Worm (Caenorhabditis elegans) whole organism, early embryonic: ENCODE measurements around the gene dhs-8.

Source experiments
- B0310.2 ChIP-seq: sonication (generic microtip); optimal IDR thresholded peaks from 2 replicates; lab custom pipeline; 2016; ENCODE audit warnings: mild to moderate bottlenecking, missing genetic modification characterization, missing compliant biosample characterization
- F13C5.2 ChIP-seq: sonication (generic microtip); optimal IDR thresholded peaks from 2 replicates; lab custom pipeline; 2017; ENCODE audit warnings: mild to moderate bottlenecking, missing genetic modification characterization, inconsistent platforms, missing compliant biosample characterization
- aly-1 ChIP-seq: sonication (generic microtip); optimal IDR thresholded peaks from 2 replicates; lab custom pipeline; 2016; ENCODE audit warnings: missing genetic modification characterization, missing compliant biosample characterization
- ama-1 ChIP-seq: fragments of 150-350 bp; optimal IDR thresholded peaks from 2 replicates; lab custom pipeline; 2014
- ceh-13 ChIP-seq: fragments of 200-800 bp; sonication (Bioruptor generic); optimal IDR thresholded peaks from 2 replicates; lab custom pipeline; 2018; ENCODE audit warnings: mild to moderate bottlenecking, missing genetic modification characterization, missing compliant biosample characterization
- ceh-36 ChIP-seq: sonication (generic microtip); optimal IDR thresholded peaks from 2 replicates; lab custom pipeline; 2016; ENCODE audit warnings: missing genetic modification characterization, inconsistent platforms, missing compliant biosample characterization
- ets-7 ChIP-seq: sonication (generic microtip); optimal IDR thresholded peaks from 2 replicates; lab custom pipeline; 2016; ENCODE audit warnings: missing genotype, missing genetic modification characterization, missing compliant biosample characterization
- flt-1 ChIP-seq: fragments of 200-800 bp; sonication (Bioruptor generic); IDR thresholded peaks from 2 replicates; pipeline ENCODE4 v1.3.6; 2022; ENCODE audit warnings: missing genetic modification characterization, missing compliant biosample characterization
- hmbx-1 ChIP-seq: sonication (generic microtip); optimal IDR thresholded peaks from 2 replicates; lab custom pipeline; 2016; ENCODE audit warnings: mild to moderate bottlenecking, missing genetic modification characterization, missing compliant biosample characterization
- hmg-4 ChIP-seq: fragments of 200-800 bp; sonication (Bioruptor generic); optimal IDR thresholded peaks from 2 replicates; lab custom pipeline; 2018; ENCODE audit warnings: mild to moderate bottlenecking, missing genetic modification characterization, missing compliant biosample characterization
- hnd-1 ChIP-seq: sonication (generic microtip); optimal IDR thresholded peaks from 2 replicates; lab custom pipeline; 2016; ENCODE audit warnings: missing genetic modification characterization, missing compliant biosample characterization
- pes-1 ChIP-seq: fragments of 200-800 bp; sonication (Bioruptor generic); IDR thresholded peaks from 2 replicates; pipeline ENCODE4 v1.3.6; 2022; ENCODE audit warnings: missing genetic modification reagents, missing genetic modification characterization, missing compliant biosample characterization
- scrt-1 ChIP-seq: fragments of 200-800 bp; sonication (Bioruptor generic); IDR thresholded peaks from 2 replicates; pipeline ENCODE4 v1.3.6; 2022; ENCODE audit warnings: missing genetic modification characterization, missing compliant biosample characterization
- sea-1 ChIP-seq: fragments of 200-800 bp; sonication (Bioruptor generic); conservative IDR thresholded peaks from 2 replicates; pipeline ENCODE4 v1.3.6; 2022; ENCODE audit warnings: missing genetic modification characterization, missing compliant biosample characterization
- tbx-11 ChIP-seq: fragments of 200-800 bp; sonication (Bioruptor generic); IDR thresholded peaks from 2 replicates; pipeline ENCODE4 v1.3.6; 2022; ENCODE audit warnings: missing genetic modification characterization, missing compliant biosample characterization
- tbx-37 ChIP-seq: fragments of 200-800 bp; sonication (Bioruptor generic); conservative IDR thresholded peaks from 2 replicates; pipeline ENCODE4 v1.3.6; 2022; ENCODE audit warnings: missing genetic modification reagents, missing genetic modification characterization, missing compliant biosample characterization
- tra-4 ChIP-seq: sonication (generic microtip); optimal IDR thresholded peaks from 2 replicates; lab custom pipeline; 2017; ENCODE audit warnings: missing genetic modification characterization, missing compliant biosample characterization

Gene dhs-8

ce11 chrII:14497848-14498247 is at the start of gene dhs-8:
Gene dhs-8 (plus strand): TSS chrII:14498026.
- TF ChIP-seq ceh-36 (tag; lab: Kevin White, UChicago), result no peak
- no peak for TF ChIP-seq pes-1 (GFP tag; lab: Robert Waterston, UW)
- TF ChIP-seq aly-1 (tag; lab: Kevin White, UChicago), result no peak
- no peak for TF ChIP-seq scrt-1 (GFP tag; lab: Robert Waterston, UW)
- TF ChIP-seq ama-1, result no peak
- TF ChIP-seq F13C5.2, result no peak
- TF ChIP-seq sea-1, result no peak

- TF ChIP-seq hmbx-1 (tag; lab: Kevin White, UChicago) (no peak), sea-1 (no peak), tbx-11 (GFP tag; lab: Robert Waterston, UW) (no peak), F13C5.2 (no peak), hnd-1 (tag; lab: Kevin White, UChicago) (no peak), hmg-4 (GFP tag; lab: Kevin White, UChicago) (no peak), scrt-1 (GFP tag; lab: Robert Waterston, UW) (no peak), pes-1 (GFP tag; lab: Robert Waterston, UW) (no peak), aly-1 (tag; lab: Kevin White, UChicago) (no peak)
These were observed 45.9 kb upstream of the dhs-8 start for ce11 chrII:14451934-14452333.

- no peak for TF ChIP-seq hmg-4 (GFP tag; lab: Kevin White, UChicago)
- TF ChIP-seq pes-1 (GFP tag; lab: Robert Waterston, UW), result no peak
- no peak for TF ChIP-seq tbx-37
- TF ChIP-seq tbx-11 (GFP tag; lab: Robert Waterston, UW), result no peak
- no peak for TF ChIP-seq hmbx-1 (tag; lab: Kevin White, UChicago)
- no peak for TF ChIP-seq B0310.2 (tag; lab: Kevin White, UChicago)
- no peak for TF ChIP-seq sea-1
These were observed 42.5 kb upstream of the dhs-8 start, which contains the start of gene dmsr-6 for ce11 chrII:14455332-14455731. Gene dmsr-6 (plus strand): TSS chrII:14455632.

- no peak for TF ChIP-seq ceh-36 (tag; lab: Kevin White, UChicago)
- no peak for TF ChIP-seq B0310.2 (tag; lab: Kevin White, UChicago)
- no peak for TF ChIP-seq ets-7 (tag; lab: Kevin White, UChicago)
- TF ChIP-seq ceh-13 (GFP tag; lab: Kevin White, UChicago), result no peak
- TF ChIP-seq F13C5.2, result no peak
- TF ChIP-seq sea-1, result no peak
- no peak for TF ChIP-seq tbx-37
- TF ChIP-seq aly-1 (tag; lab: Kevin White, UChicago), result no peak
- no peak for TF ChIP-seq flt-1
- no peak for TF ChIP-seq tbx-11 (GFP tag; lab: Robert Waterston, UW)
- no peak for TF ChIP-seq hnd-1 (tag; lab: Kevin White, UChicago)
- no peak for TF ChIP-seq pes-1 (GFP tag; lab: Robert Waterston, UW)
- no peak for TF ChIP-seq hmbx-1 (tag; lab: Kevin White, UChicago)
These were observed 27.8 kb upstream of the dhs-8 start for ce11 chrII:14470020-14470419.

- TF ChIP-seq pes-1 (GFP tag; lab: Robert Waterston, UW), result peak; percentile 73
- TF ChIP-seq sea-1, result 0 out of 2 replicates have a peak, but pooled peaks have one; percentile 60
- peak; percentile 25 for TF ChIP-seq ceh-36 (tag; lab: Kevin White, UChicago)
- no peak for TF ChIP-seq tra-4 (tag; lab: Kevin White, UChicago)
- TF ChIP-seq tbx-37, result 0 out of 2 replicates have a peak, but pooled peaks have one; percentile 25
- TF ChIP-seq scrt-1 (GFP tag; lab: Robert Waterston, UW), result peak; percentile 56
- TF ChIP-seq hmg-4 (GFP tag; lab: Kevin White, UChicago), result peak; percentile 0
- peak; percentile 70 for TF ChIP-seq flt-1
- TF ChIP-seq ets-7 (tag; lab: Kevin White, UChicago), result no peak
These were observed 23.1 kb upstream of the dhs-8 start for ce11 chrII:14474700-14475099.

- TF ChIP-seq F13C5.2, result no peak
- no peak for TF ChIP-seq B0310.2 (tag; lab: Kevin White, UChicago)
- TF ChIP-seq ets-7 (tag; lab: Kevin White, UChicago), result no peak
- no peak for TF ChIP-seq tbx-11 (GFP tag; lab: Robert Waterston, UW)
- TF ChIP-seq aly-1 (tag; lab: Kevin White, UChicago), result no peak
- no peak for TF ChIP-seq sea-1
- no peak for TF ChIP-seq hmbx-1 (tag; lab: Kevin White, UChicago)
- no peak for TF ChIP-seq hnd-1 (tag; lab: Kevin White, UChicago)
- TF ChIP-seq ama-1, result no peak
- no peak for TF ChIP-seq scrt-1 (GFP tag; lab: Robert Waterston, UW)
- TF ChIP-seq flt-1, result no peak
- no peak for TF ChIP-seq hmg-4 (GFP tag; lab: Kevin White, UChicago)
- no peak for TF ChIP-seq pes-1 (GFP tag; lab: Robert Waterston, UW)
- TF ChIP-seq ceh-13 (GFP tag; lab: Kevin White, UChicago), result no peak
- TF ChIP-seq tra-4 (tag; lab: Kevin White, UChicago), result no peak
- no peak for TF ChIP-seq ceh-36 (tag; lab: Kevin White, UChicago)
- no peak for TF ChIP-seq tbx-37
These were observed 18.1 kb upstream of the dhs-8 start, which contains the start of gene C13B4.1 for ce11 chrII:14479583-14480245. Gene C13B4.1 (minus strand): TSS chrII:14479633.

ce11 chrII:14480772-14481171 is 17.1 kb upstream of the dhs-8 start:
- no peak for TF ChIP-seq hmbx-1 (tag; lab: Kevin White, UChicago)

- TF ChIP-seq hmbx-1 (tag; lab: Kevin White, UChicago), result no peak
- no peak for TF ChIP-seq scrt-1 (GFP tag; lab: Robert Waterston, UW)
- TF ChIP-seq ets-7 (tag; lab: Kevin White, UChicago), result no peak
- no peak for TF ChIP-seq B0310.2 (tag; lab: Kevin White, UChicago)
- no peak for TF ChIP-seq aly-1 (tag; lab: Kevin White, UChicago)
- no peak for TF ChIP-seq hnd-1 (tag; lab: Kevin White, UChicago)
- no peak for TF ChIP-seq F13C5.2
- TF ChIP-seq tbx-37, result no peak
- TF ChIP-seq tra-4 (tag; lab: Kevin White, UChicago), result no peak
- no peak for TF ChIP-seq ceh-13 (GFP tag; lab: Kevin White, UChicago)
- TF ChIP-seq sea-1, result no peak
- TF ChIP-seq hmg-4 (GFP tag; lab: Kevin White, UChicago), result no peak
- TF ChIP-seq flt-1, result no peak
- TF ChIP-seq ceh-36 (tag; lab: Kevin White, UChicago), result no peak
- TF ChIP-seq pes-1 (GFP tag; lab: Robert Waterston, UW), result no peak
- TF ChIP-seq ama-1, result no peak
- TF ChIP-seq tbx-11 (GFP tag; lab: Robert Waterston, UW), result no peak
These were observed 14.0 kb upstream of the dhs-8 start for ce11 chrII:14483813-14484212.
